Fruit fly (Drosophila melanogaster): ENCODE results near the gene Septin1.

DNA sequence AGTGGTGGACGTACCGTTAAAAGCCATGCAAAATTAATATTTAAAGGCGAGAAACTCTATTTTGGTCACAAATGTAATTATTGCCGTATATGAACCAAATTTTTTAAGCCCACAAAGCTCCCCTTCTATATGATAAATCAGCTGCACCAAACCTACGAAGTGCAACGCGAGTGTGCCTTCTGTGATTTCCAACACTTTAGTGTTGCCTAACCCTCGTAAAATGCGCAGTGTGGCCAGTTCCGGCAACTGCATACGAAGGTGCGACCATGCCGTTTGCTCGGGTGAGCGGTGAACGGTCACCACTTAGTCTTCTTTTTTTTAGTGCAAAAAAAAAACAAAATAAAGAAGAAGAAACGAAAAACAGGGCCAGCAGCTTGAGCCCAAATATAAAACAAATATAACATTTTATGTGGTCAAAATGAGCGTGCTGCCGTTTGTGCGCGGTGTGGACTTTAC, 18.6 kb upstream of the Septin1 start, which contains the start of the genes tty and fliI:
- TF ChIP-seq Rel (GFP tag; optimal IDR thresholded peaks at IDR 0.05): peak; percentile 15
- TF ChIP-seq Rel (tag; optimal IDR thresholded peaks at IDR 0.05): peak; percentile 88
- TF ChIP-seq Dfd (GFP tag; optimal IDR thresholded peaks at IDR 0.05): no peak
- TF ChIP-seq ey (GFP tag; optimal IDR thresholded peaks at IDR 0.05): peak; percentile 86
- no peak for TF ChIP-seq tai (GFP tag; optimal IDR thresholded peaks at IDR 0.05)
- no peak for TF ChIP-seq pan (optimal IDR thresholded peaks at IDR 0.05)
- peak; percentile 78 for TF ChIP-seq HLH106 (tag; optimal IDR thresholded peaks at IDR 0.05)
- TF ChIP-seq psq (GFP tag; optimal IDR thresholded peaks at IDR 0.05): peak; percentile 67
- no peak for TF ChIP-seq usp (GFP tag; optimal IDR thresholded peaks at IDR 0.05)
- peak; percentile 76 for TF ChIP-seq CG32264 (GFP tag; optimal IDR thresholded peaks at IDR 0.05)
- TF ChIP-seq lola (GFP tag; optimal IDR thresholded peaks at IDR 0.05): no peak
- TF ChIP-seq brk (GFP tag; optimal IDR thresholded peaks at IDR 0.05): no peak
- peak; percentile 87 for TF ChIP-seq h (GFP tag; optimal IDR thresholded peaks at IDR 0.05)
- TF ChIP-seq Hr83 (GFP tag; optimal IDR thresholded peaks at IDR 0.05; ENCODE audit: poor library complexity, severe bottlenecking): peak; percentile 89

Measured in whole organism, wandering third instar larva.